Worm (Caenorhabditis elegans): ENCODE measurements around the gene Y64H9A.2.
A peak's percentile ranks its signal among the peaks of the same experiment; 100 is the strongest.

Y64H9A.2 gene

DNA sequence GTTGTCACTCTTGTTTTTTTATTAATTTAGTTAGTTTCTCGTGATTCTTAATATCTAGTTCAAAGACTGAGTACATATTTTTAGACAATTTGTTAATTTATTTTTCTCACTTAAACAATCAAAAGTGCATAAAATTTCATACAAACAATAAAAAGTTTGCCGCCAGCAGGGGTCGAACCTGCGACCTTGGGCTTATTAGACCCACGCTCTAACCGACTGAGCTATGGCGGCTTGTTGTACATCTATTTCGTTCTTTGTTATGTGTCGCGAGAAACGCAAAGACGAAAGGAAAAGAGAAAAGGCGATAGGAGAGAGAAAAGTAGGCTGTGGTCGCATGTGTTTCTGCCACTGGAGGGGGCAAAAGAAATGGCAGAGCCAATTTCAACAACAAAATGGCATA lies 41.7 kb downstream of the Y64H9A.2 start (continued):
- TF ChIP-seq dmd-4 (tag; optimal IDR thresholded peaks at IDR 0.05) (no peak), nhr-21 (tag; optimal IDR thresholded peaks at IDR 0.05) (peak; percentile 79), elt-3 (tag; optimal IDR thresholded peaks at IDR 0.05) (no peak), nhr-25 (tag; optimal IDR thresholded peaks at IDR 0.05) (peak; percentile 77), nhr-6 (tag; optimal IDR thresholded peaks at IDR 0.05) (peak; percentile 33), Y55F3AM.14 (GFP tag; optimal IDR thresholded peaks at IDR 0.05) (peak; percentile 83), mab-5 (tag; optimal IDR thresholded peaks at IDR 0.05) (peak; percentile 45), lin-39 (tag; optimal IDR thresholded peaks at IDR 0.05) (no peak), ztf-1 (GFP tag; conservative IDR thresholded peaks at IDR 0.05) (no peak), skn-1 (tag; optimal IDR thresholded peaks at IDR 0.05) (no peak), F13H6.1 (tag; optimal IDR thresholded peaks at IDR 0.05) (peak; percentile 87), mdl-1 (tag; optimal IDR thresholded peaks at IDR 0.05) (peak in 1 of 2 experiments; percentile 49), lsy-2 (tag; optimal IDR thresholded peaks at IDR 0.05) (peak; percentile 67 to 70), zag-1 (tag; optimal IDR thresholded peaks at IDR 0.05) (peak; percentile 55), crh-2 (tag; optimal IDR thresholded peaks at IDR 0.05) (peak; percentile 84), C34F6.9 (tag; optimal IDR thresholded peaks at IDR 0.05) (peak; percentile 74), nhr-10 (tag; optimal IDR thresholded peaks at IDR 0.05) (no peak), sma-9 (GFP tag; optimal IDR thresholded peaks at IDR 0.05) (peak; percentile 80), sma-9 (tag; optimal IDR thresholded peaks at IDR 0.05) (no peak), sem-4 (tag; optimal IDR thresholded peaks at IDR 0.05) (peak; percentile 64), snpc-4 (tag; optimal IDR thresholded peaks at IDR 0.05) (peak; percentile 23), fos-1 (tag; optimal IDR thresholded peaks at IDR 0.05) (peak; percentile 91), unc-55 (GFP tag; optimal IDR thresholded peaks at IDR 0.05) (peak; percentile 67), peb-1 (tag; optimal IDR thresholded peaks at IDR 0.05) (no peak)

DNA sequence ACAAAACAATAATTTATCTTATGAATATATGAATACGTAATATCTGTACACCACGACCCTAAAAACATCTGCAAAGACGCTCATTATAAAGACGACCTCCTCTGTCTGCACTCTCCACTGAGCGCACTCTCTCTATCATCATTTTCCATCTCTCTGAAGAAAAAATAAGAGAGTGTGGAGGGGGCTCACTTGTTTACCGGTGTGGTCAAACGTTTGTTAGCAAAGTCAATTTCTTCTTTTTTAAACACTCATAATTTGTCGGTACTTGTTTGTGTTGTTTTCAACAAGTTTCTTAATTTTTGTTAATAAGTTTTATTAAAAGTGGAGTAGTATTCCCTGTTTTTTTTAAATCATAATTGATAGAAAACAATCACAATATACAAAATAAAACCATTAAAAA lies 42.4 kb downstream of the Y64H9A.2 start:
- no peak for TF ChIP-seq Y55F3AM.14 (GFP tag; optimal IDR thresholded peaks at IDR 0.05)
- TF ChIP-seq zag-1 (tag; optimal IDR thresholded peaks at IDR 0.05) = peak; percentile 3
- TF ChIP-seq C34F6.9 (tag; optimal IDR thresholded peaks at IDR 0.05) = peak; percentile 2
- peak; percentile 35 for TF ChIP-seq nhr-129 (tag; optimal IDR thresholded peaks at IDR 0.05)
- TF ChIP-seq R02D3.7 (tag; optimal IDR thresholded peaks at IDR 0.05) = no peak
- peak; percentile 26 for TF ChIP-seq crh-2 (tag; optimal IDR thresholded peaks at IDR 0.05)

DNA sequence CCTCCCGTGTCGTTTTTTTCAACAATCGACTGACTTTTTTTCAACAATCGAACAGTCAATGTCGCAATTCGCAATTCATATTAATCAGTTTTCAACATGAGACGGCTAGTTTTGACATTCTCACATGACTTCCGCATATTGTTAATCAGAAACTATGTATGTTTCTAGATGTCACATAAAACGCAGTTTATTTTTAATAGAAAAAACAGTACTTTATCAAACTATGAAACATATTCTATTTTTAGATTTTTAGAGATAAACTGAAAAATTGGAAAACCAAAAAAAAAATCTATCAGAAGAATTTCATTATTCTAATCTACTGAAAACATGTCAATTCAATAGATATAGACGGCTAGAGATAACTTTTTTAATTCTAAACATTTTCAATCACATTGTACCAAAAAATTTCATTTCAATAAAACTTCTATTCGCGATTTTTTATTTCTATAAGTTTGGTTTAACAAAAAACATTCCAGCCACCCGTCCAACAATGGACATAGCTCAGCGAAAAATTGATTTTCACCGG lies 43.7 kb downstream of the Y64H9A.2 start, which contains the start of gene pnk-4:
Gene pnk-4, plus strand, starts transcription at position 476 of the 526 bp plus-strand sequence.
- TF ChIP-seq nhr-10 (tag; optimal IDR thresholded peaks at IDR 0.05) (no peak), nhr-21 (tag; optimal IDR thresholded peaks at IDR 0.05) (no peak), zag-1 (tag; optimal IDR thresholded peaks at IDR 0.05) (no peak), ZK546.5 (tag; optimal IDR thresholded peaks at IDR 0.05) (no peak), Y55F3AM.14 (GFP tag; optimal IDR thresholded peaks at IDR 0.05) (no peak), nhr-12 (tag; optimal IDR thresholded peaks at IDR 0.05) (no peak)

DNA sequence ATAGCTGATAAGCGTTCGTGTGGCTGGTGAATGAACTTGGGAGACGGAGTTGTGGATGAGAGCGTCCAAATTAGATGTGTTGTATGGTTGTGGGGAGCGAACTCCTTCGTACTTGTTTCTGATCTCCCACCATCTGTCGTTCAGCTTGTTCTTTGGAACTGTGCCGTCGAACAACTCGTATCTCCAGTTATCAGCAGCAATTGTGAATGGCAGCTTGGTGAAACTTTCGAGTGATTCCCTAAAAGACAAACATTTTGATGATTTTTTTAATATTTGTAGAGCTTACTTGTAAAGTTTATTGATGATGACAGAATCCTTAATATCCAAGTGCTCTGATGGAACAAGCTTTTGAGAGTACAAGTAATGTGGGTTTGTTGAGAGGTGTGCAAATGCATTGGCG lies 50.2 kb downstream of the Y64H9A.2 start:
- TF ChIP-seq ztf-1 (GFP tag; conservative IDR thresholded peaks at IDR 0.05) = no peak
- TF ChIP-seq Y55F3AM.14 (GFP tag; optimal IDR thresholded peaks at IDR 0.05) = no peak
- TF ChIP-seq mbf-1 (tag; optimal IDR thresholded peaks at IDR 0.05) = no peak

Measured in whole organism, L2 larva.